Fruit fly (Drosophila melanogaster) whole organism: ENCODE results near the gene sol.

Experiments
- CG8478 ChIP-seq: fragments of >200 bp; optimal IDR thresholded peaks from 2 replicates; lab custom pipeline; 2018; ENCODE audit warnings: inconsistent platforms
- Dll ChIP-seq: fragments of >200 bp; optimal IDR thresholded peaks from 2 replicates; lab custom pipeline; 2017
- EcR ChIP-seq, 2 experiments: fragments of >200 bp; optimal IDR thresholded peaks; 2 replicates each; lab custom pipeline; 2017; ENCODE audit warnings: missing biosample characterization in 2 of 2, missing genetic modification characterization in 2 of 2, missing genetic modification reagents in 2 of 2
- pan ChIP-seq: fragments of >200 bp; optimal IDR thresholded peaks from 2 replicates; lab custom pipeline; 2017
- psq ChIP-seq: fragments of >200 bp; optimal IDR thresholded peaks from 2 replicates; lab custom pipeline; 2017
- usp ChIP-seq: fragments of >200 bp; optimal IDR thresholded peaks from 2 replicates; lab custom pipeline; 2017; ENCODE audit warnings: missing biosample characterization, missing genetic modification characterization, mixed read lengths

DNA sequence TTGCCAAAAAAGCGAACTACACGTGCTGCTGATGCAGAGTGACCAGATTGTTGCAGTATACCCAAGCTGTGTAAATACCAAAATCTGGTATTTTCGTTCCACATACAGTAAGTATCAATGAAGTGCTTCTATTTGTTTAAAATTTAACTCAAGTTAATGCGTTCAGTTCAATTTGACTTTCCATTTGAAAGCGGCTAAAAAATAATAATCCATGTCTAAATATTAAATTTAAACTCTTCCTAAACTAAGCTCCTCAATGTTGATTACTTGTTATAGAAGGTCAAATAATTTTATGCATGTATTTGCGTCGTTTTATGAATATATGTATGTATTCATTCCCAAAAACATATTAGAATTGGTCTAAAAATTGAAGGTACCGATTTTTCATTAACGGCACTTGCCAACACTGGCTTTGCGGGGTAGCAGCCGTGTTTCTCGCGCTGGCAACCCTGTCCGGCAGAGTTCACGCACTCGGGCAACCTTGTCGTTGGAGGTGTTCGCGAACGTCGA, at the start of gene sol, which contains the start of gene peng:
- no peak for TF ChIP-seq psq (lab: Kevin White, UChicago)
- TF ChIP-seq CG8478 = no peak
- TF ChIP-seq EcR (GFP tag; optimal IDR thresholded peaks at IDR 0.05; lab: Kevin White, UChicago) = no peak
- no peak for TF ChIP-seq pan (lab: Kevin White, UChicago)
- TF ChIP-seq Dll = no peak
- no peak for TF ChIP-seq usp (GFP tag; lab: Kevin White, UChicago)
